Fruit fly (Drosophila melanogaster) whole organism, wandering third instar larva: ENCODE data around the gene Arv1.

ENCODE experiments used
- CG32264 ChIP-seq: fragments of 200-800 bp; sonication (Bioruptor generic); optimal IDR thresholded peaks from 2 replicates; lab custom pipeline; 2016; ENCODE audit warnings: missing biosample characterization, missing genetic modification characterization
- CrebA ChIP-seq: fragments of 200-800 bp; sonication (Bioruptor generic); optimal IDR thresholded peaks from 2 replicates; lab custom pipeline; 2016; ENCODE audit warnings: missing biosample characterization, mild to moderate bottlenecking, missing genetic modification characterization, borderline replicate concordance
- br ChIP-seq: fragments of 200-800 bp; sonication (Bioruptor generic); optimal IDR thresholded peaks from 2 replicates; lab custom pipeline; 2016; ENCODE audit warnings: missing biosample characterization, missing genetic modification characterization
- dsf ChIP-seq: sonication (Bioruptor generic); optimal IDR thresholded peaks from 2 replicates; lab custom pipeline; 2016; ENCODE audit warnings: missing biosample characterization, missing genetic modification characterization, borderline replicate concordance
- usp ChIP-seq: fragments of >200 bp; optimal IDR thresholded peaks from 2 replicates; lab custom pipeline; 2017; ENCODE audit warnings: missing biosample characterization, missing genetic modification characterization

DNA sequence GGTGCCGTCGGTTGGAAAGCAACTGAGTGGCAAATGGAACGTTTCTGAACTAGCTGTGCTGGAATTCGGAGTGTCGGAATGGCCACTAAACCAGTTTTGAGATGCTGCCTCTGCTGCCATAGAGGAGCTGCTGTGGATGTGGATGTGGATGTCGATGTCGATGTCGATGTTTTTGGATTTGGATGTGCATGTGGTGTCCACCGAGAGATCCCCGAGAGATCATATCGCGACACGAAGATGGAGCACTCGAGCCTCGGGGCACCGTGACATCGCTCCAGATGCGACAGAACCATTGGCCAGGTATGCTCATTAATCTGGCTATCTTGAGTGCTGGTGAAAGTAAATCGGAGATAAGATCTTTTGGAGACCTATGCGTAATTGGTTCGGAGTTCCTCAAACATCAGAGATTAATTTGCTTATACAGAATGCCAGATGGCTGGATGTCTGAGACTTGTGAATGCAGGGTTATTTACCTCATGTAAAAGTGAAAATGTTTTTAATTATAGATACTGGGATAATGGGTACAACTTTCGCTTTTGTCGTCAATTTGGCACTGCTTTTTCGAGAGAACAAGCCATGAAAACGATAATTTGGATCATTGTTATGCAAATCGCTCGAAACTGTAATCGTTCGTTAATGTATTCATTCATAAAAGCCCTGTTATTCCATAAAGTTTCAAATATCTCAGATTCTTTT lies 29.2 kb upstream of the Arv1 start, which contains the start of gene CG7173:
- TF ChIP-seq br (GFP tag; lab: Kevin White, UChicago) = no peak
- TF ChIP-seq CG32264 (GFP tag; lab: Kevin White, UChicago) = no peak
- no peak for TF ChIP-seq dsf
- TF ChIP-seq CrebA = no peak
- TF ChIP-seq usp (GFP tag; lab: Kevin White, UChicago) = no peak
